Worm (Caenorhabditis elegans) whole organism, L2 larva: ENCODE measurements around the gene dct-19.

Source experiments
- C34F6.9 ChIP-seq: fragments of 150-350 bp; optimal IDR thresholded peaks from 2 replicates; lab custom pipeline; 2014; ENCODE audit warnings: missing biosample characterization, missing genetic modification characterization
- ZK546.5 ChIP-seq: sonication (generic microtip); optimal IDR thresholded peaks from 2 replicates; lab custom pipeline; 2017; ENCODE audit warnings: missing biosample characterization, missing genetic modification characterization
- alr-1 ChIP-seq: fragments of 150-350 bp; optimal IDR thresholded peaks from 2 replicates; lab custom pipeline; 2014; ENCODE audit warnings: missing biosample characterization, missing genetic modification characterization
- aly-2 ChIP-seq: fragments of 150-350 bp; optimal IDR thresholded peaks from 2 replicates; lab custom pipeline; 2014; ENCODE audit warnings: missing biosample characterization, missing genetic modification characterization
- ama-1 ChIP-seq: fragments of 150-350 bp; optimal IDR thresholded peaks from 2 replicates; lab custom pipeline; 2018; ENCODE audit warnings: inconsistent platforms
- blmp-1 ChIP-seq: sonication (generic microtip); optimal IDR thresholded peaks from 2 replicates; lab custom pipeline; 2017; ENCODE audit warnings: missing genetic modification characterization, mild to moderate bottlenecking, missing compliant biosample characterization, antibody characterized with exemption, moderate library complexity; ENCODE audit not compliant: insufficient read depth
- ceh-16 ChIP-seq: fragments of 150-350 bp; optimal IDR thresholded peaks from 2 replicates; lab custom pipeline; 2014; ENCODE audit warnings: missing biosample characterization, missing genetic modification characterization
- crh-2 ChIP-seq: sonication (generic microtip); optimal IDR thresholded peaks from 2 replicates; lab custom pipeline; 2017; ENCODE audit warnings: missing biosample characterization, missing genetic modification characterization
- elt-3 ChIP-seq: sonication (generic microtip); optimal IDR thresholded peaks from 2 replicates; lab custom pipeline; 2017; ENCODE audit warnings: missing biosample characterization, missing genetic modification characterization
- fos-1 ChIP-seq: fragments of 150-350 bp; optimal IDR thresholded peaks from 2 replicates; lab custom pipeline; 2014; ENCODE audit warnings: missing biosample characterization, missing genetic modification characterization
- gmeb-1 ChIP-seq: fragments of 150-350 bp; optimal IDR thresholded peaks from 2 replicates; lab custom pipeline; 2014; ENCODE audit warnings: missing biosample characterization, missing genetic modification characterization
- lin-11 ChIP-seq: fragments of 150-350 bp; sonication (generic microtip); optimal IDR thresholded peaks from 2 replicates; lab custom pipeline; 2014; ENCODE audit warnings: missing biosample characterization, missing genetic modification characterization, inconsistent platforms, mixed read lengths
- lin-13 ChIP-seq: fragments of 150-350 bp; optimal IDR thresholded peaks from 2 replicates; lab custom pipeline; 2014; ENCODE audit warnings: missing biosample characterization, missing genetic modification reagents, missing genetic modification characterization
- lin-39 ChIP-seq: fragments of 150-350 bp; optimal IDR thresholded peaks from 2 replicates; lab custom pipeline; 2014; ENCODE audit warnings: missing biosample characterization, missing genetic modification reagents, missing genetic modification characterization
- mab-5 ChIP-seq: fragments of 150-350 bp; optimal IDR thresholded peaks from 2 replicates; lab custom pipeline; 2014; ENCODE audit warnings: missing biosample characterization, missing genetic modification characterization
- mbf-1 ChIP-seq: sonication (generic microtip); optimal IDR thresholded peaks from 2 replicates; lab custom pipeline; 2017; ENCODE audit warnings: missing biosample characterization, missing genetic modification characterization
- nhr-10 ChIP-seq: sonication (generic microtip); optimal IDR thresholded peaks from 2 replicates; lab custom pipeline; 2017; ENCODE audit warnings: missing biosample characterization, missing genetic modification characterization
- nhr-129 ChIP-seq: fragments of 150-350 bp; optimal IDR thresholded peaks from 2 replicates; lab custom pipeline; 2014; ENCODE audit warnings: missing biosample characterization, missing genetic modification characterization
- nhr-21 ChIP-seq: fragments of 150-350 bp; optimal IDR thresholded peaks from 2 replicates; lab custom pipeline; 2014; ENCODE audit warnings: missing biosample characterization, missing genetic modification characterization
- nhr-23 ChIP-seq: fragments of 150-350 bp; optimal IDR thresholded peaks from 2 replicates; lab custom pipeline; 2014; ENCODE audit warnings: missing biosample characterization, missing genetic modification reagents, missing genetic modification characterization
- nhr-237 ChIP-seq: fragments of 150-350 bp; optimal IDR thresholded peaks from 2 replicates; lab custom pipeline; 2014; ENCODE audit warnings: missing biosample characterization, missing genetic modification characterization
- nhr-25 ChIP-seq: fragments of 150-350 bp; sonication (generic microtip); optimal IDR thresholded peaks from 3 replicates; lab custom pipeline; 2014; ENCODE audit warnings: missing biosample characterization, missing genetic modification characterization
- nhr-6 ChIP-seq: fragments of 150-350 bp; optimal IDR thresholded peaks from 2 replicates; lab custom pipeline; 2014; ENCODE audit warnings: missing biosample characterization, missing genetic modification characterization
- nhr-77 ChIP-seq: fragments of 150-350 bp; optimal IDR thresholded peaks from 2 replicates; lab custom pipeline; 2014; ENCODE audit warnings: missing biosample characterization, missing genetic modification characterization
- peb-1 ChIP-seq: fragments of 150-350 bp; optimal IDR thresholded peaks from 2 replicates; lab custom pipeline; 2014; ENCODE audit warnings: missing biosample characterization, missing genetic modification characterization
- skn-1 ChIP-seq: sonication (generic microtip); optimal IDR thresholded peaks from 2 replicates; lab custom pipeline; 2017; ENCODE audit warnings: missing biosample characterization, missing genetic modification characterization
- sma-3 ChIP-seq: sonication (generic microtip); optimal IDR thresholded peaks from 2 replicates; lab custom pipeline; 2016; ENCODE audit warnings: missing genetic modification reagents, missing genetic modification characterization, missing compliant biosample characterization
- sma-9 ChIP-seq, 2 experiments: fragments of 150-350 bp in 1 of 2; sonication (generic microtip) in 1 of 2; optimal IDR thresholded peaks; 2 replicates each; lab custom pipeline; 2014 to 2016; ENCODE audit warnings: missing genetic modification characterization in 2 of 2, mild to moderate bottlenecking in 1 of 2, missing biosample characterization in 1 of 2, missing compliant biosample characterization in 1 of 2, missing genetic modification reagents in 1 of 2, moderate library complexity in 1 of 2
- snpc-4 ChIP-seq: fragments of 150-350 bp; optimal IDR thresholded peaks from 2 replicates; lab custom pipeline; 2014; ENCODE audit warnings: missing biosample characterization, missing genetic modification characterization
- unc-39 ChIP-seq: fragments of 150-350 bp; optimal IDR thresholded peaks from 2 replicates; lab custom pipeline; 2014; ENCODE audit warnings: missing biosample characterization, missing genetic modification characterization
- unc-62 ChIP-seq: fragments of 150-350 bp; optimal IDR thresholded peaks from 2 replicates; lab custom pipeline; 2014; ENCODE audit warnings: missing biosample characterization, missing genetic modification reagents, missing genetic modification characterization
- zag-1 ChIP-seq: fragments of 150-350 bp; optimal IDR thresholded peaks from 2 replicates; lab custom pipeline; 2014; ENCODE audit warnings: missing biosample characterization, missing genetic modification characterization
- ztf-1 ChIP-seq: fragments of 200-800 bp; sonication (Bioruptor generic); conservative IDR thresholded peaks from 2 replicates; pipeline ENCODE4 v1.3.6; 2022; ENCODE audit warnings: missing genetic modification characterization, missing compliant biosample characterization
- ztf-11 ChIP-seq: sonication (generic microtip); optimal IDR thresholded peaks from 2 replicates; lab custom pipeline; 2017; ENCODE audit warnings: missing biosample characterization, missing genetic modification characterization
- ztf-4 ChIP-seq: fragments of 150-350 bp; optimal IDR thresholded peaks from 2 replicates; lab custom pipeline; 2014; ENCODE audit warnings: missing biosample characterization, missing genetic modification characterization

Gene dct-19

ce11 chrIV:12921027-12921426 is 21.7 kb upstream of the dct-19 start, which contains the start of gene C32H11.4:
Gene C32H11.4, plus strand, starts transcription at chrIV:12921264.
- TF ChIP-seq ama-1 (lab: Kevin White, UChicago) (no peak), snpc-4 (tag; lab: Kevin White, UChicago) (no peak), ZK546.5 (no peak), skn-1 (tag; lab: Kevin White, UChicago) (peak; percentile 57), peb-1 (no peak), lin-11 (tag; lab: Kevin White, UChicago) (no peak), blmp-1 (tag; lab: Kevin White, UChicago) (no peak), sma-9 (GFP tag; optimal IDR thresholded peaks at IDR 0.05; lab: Kevin White, UChicago) (peak; percentile 96), sma-9 (tag; optimal IDR thresholded peaks at IDR 0.05; lab: Kevin White, UChicago) (no peak), nhr-21 (tag; lab: Kevin White, UChicago) (no peak), ceh-16 (tag; lab: Kevin White, UChicago) (no peak), fos-1 (peak; percentile 79), nhr-237 (tag; lab: Kevin White, UChicago) (no peak), zag-1 (tag; lab: Kevin White, UChicago) (no peak), nhr-129 (tag; lab: Kevin White, UChicago) (no peak), sma-3 (GFP tag; lab: Kevin White, UChicago) (peak; percentile 68), mbf-1 (tag; lab: Kevin White, UChicago) (no peak), elt-3 (no peak), nhr-6 (no peak), nhr-23 (tag; lab: Kevin White, UChicago) (no peak)

- no peak for TF ChIP-seq alr-1 (tag; lab: Kevin White, UChicago)
- TF ChIP-seq crh-2 (tag; lab: Kevin White, UChicago): no peak
- no peak for TF ChIP-seq blmp-1 (tag; lab: Kevin White, UChicago)
- TF ChIP-seq nhr-23 (tag; lab: Kevin White, UChicago): no peak
- no peak for TF ChIP-seq skn-1 (tag; lab: Kevin White, UChicago)
- no peak for TF ChIP-seq sma-9 (GFP tag; optimal IDR thresholded peaks at IDR 0.05; lab: Kevin White, UChicago)
- no peak for TF ChIP-seq sma-9 (tag; optimal IDR thresholded peaks at IDR 0.05; lab: Kevin White, UChicago)
- no peak for TF ChIP-seq lin-13 (GFP tag; lab: Kevin White, UChicago)
- TF ChIP-seq ztf-1: no peak
- TF ChIP-seq nhr-237 (tag; lab: Kevin White, UChicago): no peak
- TF ChIP-seq ama-1 (lab: Kevin White, UChicago): no peak
- TF ChIP-seq C34F6.9 (tag; lab: Kevin White, UChicago): no peak
- no peak for TF ChIP-seq gmeb-1 (tag; lab: Kevin White, UChicago)
- TF ChIP-seq unc-62 (GFP tag; lab: Kevin White, UChicago): no peak
- TF ChIP-seq elt-3: no peak
- TF ChIP-seq aly-2 (tag; lab: Kevin White, UChicago): no peak
- TF ChIP-seq nhr-25 (tag; lab: Kevin White, UChicago): no peak
- no peak for TF ChIP-seq mab-5 (tag; lab: Kevin White, UChicago)
- no peak for TF ChIP-seq fos-1
- no peak for TF ChIP-seq unc-39
- TF ChIP-seq ztf-11 (tag; lab: Kevin White, UChicago): no peak
Measured at ce11 chrIV:12924332-12924731, 18.4 kb upstream of the dct-19 start, which contains the start of gene srlf-4. Gene srlf-4, minus strand, starts transcription at chrIV:12924432.

ce11 chrIV:12926639-12927038 is 16.1 kb upstream of the dct-19 start, which contains the start of gene srlf-5:
Gene srlf-5, minus strand, starts transcription at chrIV:12926739.
- no peak for TF ChIP-seq nhr-25 (tag; lab: Kevin White, UChicago)
- TF ChIP-seq nhr-23 (tag; lab: Kevin White, UChicago): no peak
- no peak for TF ChIP-seq ztf-4
- TF ChIP-seq nhr-129 (tag; lab: Kevin White, UChicago): no peak
- TF ChIP-seq nhr-77 (tag; lab: Kevin White, UChicago): no peak
- no peak for TF ChIP-seq mab-5 (tag; lab: Kevin White, UChicago)
- TF ChIP-seq gmeb-1 (tag; lab: Kevin White, UChicago): no peak
- no peak for TF ChIP-seq nhr-10
- TF ChIP-seq sma-3 (GFP tag; lab: Kevin White, UChicago): no peak
- TF ChIP-seq, all 48 proteins: peak for 0

- TF ChIP-seq sma-9 (GFP tag; optimal IDR thresholded peaks at IDR 0.05; lab: Kevin White, UChicago) (peak; percentile 67), sma-9 (tag; optimal IDR thresholded peaks at IDR 0.05; lab: Kevin White, UChicago) (no peak), gmeb-1 (tag; lab: Kevin White, UChicago) (peak; percentile 24), sma-3 (GFP tag; lab: Kevin White, UChicago) (peak; percentile 52), ZK546.5 (no peak), blmp-1 (tag; lab: Kevin White, UChicago) (no peak), fos-1 (peak; percentile 90), crh-2 (tag; lab: Kevin White, UChicago) (peak; percentile 41), lin-39 (tag; lab: Kevin White, UChicago) (no peak), unc-39 (no peak), unc-62 (GFP tag; lab: Kevin White, UChicago) (no peak), mbf-1 (tag; lab: Kevin White, UChicago) (no peak)
- TF ChIP-seq, all 48 proteins: peak for 5
Measured at ce11 chrIV:12936221-12936776, 6.4 kb upstream of the dct-19 start, which contains the start of the genes cld-1 and dod-21. Gene cld-1, minus strand, starts transcription at chrIV:12936271. Gene dod-21, plus strand, starts transcription at chrIV:12936738.
